Fruit fly (Drosophila melanogaster): Measurements from ENCODE around the gene CG32263.
A peak's percentile ranks its signal among the peaks of the same experiment; 100 is the strongest.

The CG32263 gene

dm6 chr3L:3791043-3791682 is 19.8 kb downstream of the CG32263 start:
- TF ChIP-seq tai (GFP tag; optimal IDR thresholded peaks at IDR 0.05) (no peak), ey (GFP tag; optimal IDR thresholded peaks at IDR 0.05) (peak; percentile 7), foxo (GFP tag; optimal IDR thresholded peaks at IDR 0.05) (peak in 1 of 2 experiments; percentile 4)

dm6 chr3L:3790504-3790903 is 20.4 kb downstream of the CG32263 start, which contains the start of gene CG32266:
CG32266 (plus strand) TSS chr3L:3790804.
- no peak for TF ChIP-seq CG9705 (GFP tag; optimal IDR thresholded peaks at IDR 0.05)
- TF ChIP-seq OdsH (GFP tag; optimal IDR thresholded peaks at IDR 0.05) = no peak
- TF ChIP-seq HLH106 (tag; optimal IDR thresholded peaks at IDR 0.05) = no peak
- TF ChIP-seq GATAd (GFP tag; optimal IDR thresholded peaks at IDR 0.05) = no peak
- TF ChIP-seq sage (GFP tag; optimal IDR thresholded peaks at IDR 0.05) = no peak
- TF ChIP-seq Hr83 (GFP tag; optimal IDR thresholded peaks at IDR 0.05; ENCODE audit: poor library complexity, severe bottlenecking) = no peak
- no peak for TF ChIP-seq psq (GFP tag; optimal IDR thresholded peaks at IDR 0.05)
- no peak for TF ChIP-seq CrebA (GFP tag; optimal IDR thresholded peaks at IDR 0.05; ENCODE audit: borderline replicate concordance)
- TF ChIP-seq N (GFP tag; optimal IDR thresholded peaks at IDR 0.05) = no peak
- TF ChIP-seq Hr78 (GFP tag; optimal IDR thresholded peaks at IDR 0.05) = no peak
- no peak for TF ChIP-seq Sp1 (GFP tag; optimal IDR thresholded peaks at IDR 0.05)
- TF ChIP-seq fru (GFP tag; optimal IDR thresholded peaks at IDR 0.05) = no peak
- no peak for TF ChIP-seq rgr (GFP tag; optimal IDR thresholded peaks at IDR 0.05)
- no peak for TF ChIP-seq pan (optimal IDR thresholded peaks at IDR 0.05)

dm6 chr3L:3788790-3789421 is 22.0 kb downstream of the CG32263 start:
- peak; percentile 88 for TF ChIP-seq Myc (optimal IDR thresholded peaks at IDR 0.05)
- no peak for TF ChIP-seq Abd-B (GFP tag; optimal IDR thresholded peaks at IDR 0.05)

DNA sequence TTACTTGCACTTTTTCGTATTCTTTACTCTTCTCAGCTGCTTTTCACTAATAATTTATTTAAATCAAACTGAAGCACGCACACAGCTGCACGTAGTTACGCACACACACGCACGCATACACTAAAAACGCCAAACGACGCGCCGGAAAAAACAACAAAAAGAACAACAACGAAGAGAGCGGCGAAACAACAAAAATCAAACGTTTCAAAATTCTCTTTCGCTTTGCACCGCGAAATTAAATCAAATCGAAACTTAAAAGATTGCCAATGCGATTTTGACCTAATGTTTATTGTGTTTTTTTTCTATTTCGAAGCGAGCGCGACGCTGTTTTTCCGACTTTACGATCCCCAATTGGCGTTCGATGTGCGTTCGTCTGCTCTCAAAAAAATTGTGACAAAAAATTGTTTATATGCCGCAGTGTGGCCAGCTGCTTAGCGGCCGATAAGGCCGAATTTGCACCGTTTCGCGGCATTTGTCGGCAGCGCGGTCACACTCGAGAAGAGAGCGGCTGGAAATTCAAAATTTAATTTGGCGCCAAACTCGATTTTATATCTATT is 23.2 kb downstream of the CG32263 start:
- no peak for TF ChIP-seq jim (GFP tag; optimal IDR thresholded peaks at IDR 0.05)
- TF ChIP-seq Vsx2 (GFP tag; optimal IDR thresholded peaks at IDR 0.05; ENCODE audit: partially characterized antibody) = peak; percentile 82
- TF ChIP-seq foxo (GFP tag; optimal IDR thresholded peaks at IDR 0.05) = peak in 1 of 2 experiments; percentile 14
- TF ChIP-seq fru (GFP tag; optimal IDR thresholded peaks at IDR 0.05) = no peak
- TF ChIP-seq Dif (GFP tag; optimal IDR thresholded peaks at IDR 0.05; ENCODE audit: partially characterized antibody) = peak; percentile 41
- TF ChIP-seq Hr83 (GFP tag; optimal IDR thresholded peaks at IDR 0.05; ENCODE audit: poor library complexity, severe bottlenecking) = peak; percentile 24
- no peak for TF ChIP-seq OdsH (GFP tag; optimal IDR thresholded peaks at IDR 0.05)
- TF ChIP-seq psq (GFP tag; optimal IDR thresholded peaks at IDR 0.05) = peak; percentile 22
- TF ChIP-seq rgr (GFP tag; optimal IDR thresholded peaks at IDR 0.05) = peak; percentile 50
- peak; percentile 46 for TF ChIP-seq h (GFP tag; optimal IDR thresholded peaks at IDR 0.05)
- TF ChIP-seq lola (GFP tag; optimal IDR thresholded peaks at IDR 0.05) = no peak
- TF ChIP-seq br (GFP tag; optimal IDR thresholded peaks at IDR 0.05) = peak; percentile 44
- TF ChIP-seq Sp1 (GFP tag; optimal IDR thresholded peaks at IDR 0.05) = peak; percentile 46

- TF ChIP-seq rgr (GFP tag; optimal IDR thresholded peaks at IDR 0.05) (no peak), foxo (GFP tag; optimal IDR thresholded peaks at IDR 0.05) (no peak), brk (GFP tag; optimal IDR thresholded peaks at IDR 0.05) (no peak), sage (GFP tag; optimal IDR thresholded peaks at IDR 0.05) (no peak), sv (GFP tag; optimal IDR thresholded peaks at IDR 0.05) (no peak), Mio (GFP tag; optimal IDR thresholded peaks at IDR 0.05) (no peak), CG32264 (GFP tag; optimal IDR thresholded peaks at IDR 0.05) (no peak), pan (optimal IDR thresholded peaks at IDR 0.05) (no peak), h (GFP tag; optimal IDR thresholded peaks at IDR 0.05) (no peak), Myc (optimal IDR thresholded peaks at IDR 0.05) (no peak), Vsx2 (GFP tag; optimal IDR thresholded peaks at IDR 0.05; ENCODE audit: partially characterized antibody) (no peak), Dfd (GFP tag; optimal IDR thresholded peaks at IDR 0.05) (no peak), Dif (GFP tag; optimal IDR thresholded peaks at IDR 0.05; ENCODE audit: partially characterized antibody) (no peak), CrebA (GFP tag; optimal IDR thresholded peaks at IDR 0.05; ENCODE audit: borderline replicate concordance) (no peak), OdsH (GFP tag; optimal IDR thresholded peaks at IDR 0.05) (no peak), Hnf4 (GFP tag; optimal IDR thresholded peaks at IDR 0.05) (no peak), GATAd (GFP tag; optimal IDR thresholded peaks at IDR 0.05) (no peak), dl (GFP tag; optimal IDR thresholded peaks at IDR 0.05; ENCODE audit: insufficient read depth in 1 of 2, partially characterized antibody in 2 of 2) (no peak), br (GFP tag; optimal IDR thresholded peaks at IDR 0.05) (no peak), Jra (GFP tag; optimal IDR thresholded peaks at IDR 0.05) (no peak)
Measured at dm6 chr3L:3787077-3787433, 23.9 kb downstream of the CG32263 start.

All from whole organism, wandering third instar larva.